Fruit fly (Drosophila melanogaster) Kc167 (cell line): ENCODE data around the gene SCaMC.

ENCODE experiments used
- Myc ChIP-seq: fragments of >200 bp; optimal IDR thresholded peaks from 2 replicates; lab custom pipeline; 2017; ENCODE audit warnings: missing external identifiers
- h ChIP-seq: fragments of >200 bp; optimal IDR thresholded peaks from 3 replicates; lab custom pipeline; 2018; ENCODE audit warnings: missing external identifiers
- psq ChIP-seq: fragments of >200 bp; optimal IDR thresholded peaks from 2 replicates; lab custom pipeline; 2017; ENCODE audit warnings: missing external identifiers

- no peak for TF ChIP-seq h
- no peak for TF ChIP-seq psq
- no peak for TF ChIP-seq Myc (lab: Kevin White, UChicago)
Observed at dm6 chr3L:12453529-12453928, 38.9 kb upstream of the SCaMC start.
